Worm (Caenorhabditis elegans) whole organism, L2 larva: Measurements from ENCODE around the gene ddn-1.

Source experiments
- aly-2 ChIP-seq: fragments of 150-350 bp; optimal IDR thresholded peaks from 2 replicates; lab custom pipeline; 2014; ENCODE audit warnings: missing biosample characterization, missing genetic modification characterization
- gmeb-1 ChIP-seq: fragments of 150-350 bp; optimal IDR thresholded peaks from 2 replicates; lab custom pipeline; 2014; ENCODE audit warnings: missing biosample characterization, missing genetic modification characterization
- sem-4 ChIP-seq: fragments of 150-350 bp; optimal IDR thresholded peaks from 2 replicates; lab custom pipeline; 2014; ENCODE audit warnings: missing biosample characterization, missing genetic modification reagents, missing genetic modification characterization
- ztf-11 ChIP-seq: sonication (generic microtip); optimal IDR thresholded peaks from 2 replicates; lab custom pipeline; 2017; ENCODE audit warnings: missing biosample characterization, missing genetic modification characterization

- TF ChIP-seq aly-2 (tag; lab: Kevin White, UChicago) = no peak
- TF ChIP-seq gmeb-1 (tag; lab: Kevin White, UChicago) = no peak
- TF ChIP-seq ztf-11 (tag; lab: Kevin White, UChicago) = no peak
- TF ChIP-seq sem-4 = no peak
Measured at ce11 chrV:8792814-8793213, 32.5 kb upstream of the ddn-1 start.
